Worm (Caenorhabditis elegans) whole organism, mixed stage, embryonic: ENCODE results near the gene Y75B8A.32.

Source experiments
- ceh-39 ChIP-seq: fragments of 150-350 bp; optimal IDR thresholded peaks from 2 replicates; lab custom pipeline; 2014; ENCODE audit warnings: missing biosample characterization, missing genetic modification characterization
- ces-1 ChIP-seq: fragments of 150-350 bp; optimal IDR thresholded peaks from 2 replicates; lab custom pipeline; 2014; ENCODE audit warnings: missing biosample characterization, missing genetic modification reagents, missing genetic modification characterization
- lin-13 ChIP-seq: fragments of 150-350 bp; optimal IDR thresholded peaks from 2 replicates; lab custom pipeline; 2014; ENCODE audit warnings: missing biosample characterization, missing genetic modification characterization

- no peak for TF ChIP-seq lin-13 (tag; lab: Kevin White, UChicago)
- TF ChIP-seq ces-1 (GFP tag; lab: Kevin White, UChicago), result peak; percentile 45
- no peak for TF ChIP-seq ceh-39 (tag; lab: Kevin White, UChicago)
Observed at ce11 chrIII:12335400-12335994, 22.9 kb downstream of the Y75B8A.32 start.
